Worm (Caenorhabditis elegans): Measurements from ENCODE around the gene Y38F1A.4.

ce11 chrII:12960206-12960605 lies 9.3 kb downstream of the Y38F1A.4 start:
- TF ChIP-seq lsy-2 (tag; optimal IDR thresholded peaks at IDR 0.05) = no peak
- no peak for TF ChIP-seq unc-62 (GFP tag; optimal IDR thresholded peaks at IDR 0.05)
- TF ChIP-seq nhr-237 (tag; optimal IDR thresholded peaks at IDR 0.05) = no peak
- TF ChIP-seq pha-4 (tag; optimal IDR thresholded peaks at IDR 0.05) = no peak
- no peak for TF ChIP-seq ztf-11 (tag; optimal IDR thresholded peaks at IDR 0.05)
- no peak for TF ChIP-seq nhr-76 (tag; optimal IDR thresholded peaks at IDR 0.05)
- TF ChIP-seq mls-2 (tag; optimal IDR thresholded peaks at IDR 0.05) = no peak
